Worm (Caenorhabditis elegans) whole organism, L3 larva: ENCODE data around the gene ZK228.4.

Experiments
- R02D3.7 ChIP-seq: fragments of 150-350 bp; optimal IDR thresholded peaks from 2 replicates; lab custom pipeline; 2014; ENCODE audit warnings: missing biosample characterization, missing genetic modification characterization
- aly-2 ChIP-seq: fragments of 150-350 bp; optimal IDR thresholded peaks from 2 replicates; lab custom pipeline; 2014; ENCODE audit warnings: missing biosample characterization, missing genetic modification characterization
- ama-1 ChIP-seq: fragments of 150-350 bp; optimal IDR thresholded peaks from 2 replicates; lab custom pipeline; 2018
- ceh-16 ChIP-seq: sonication (generic microtip); optimal IDR thresholded peaks from 2 replicates; lab custom pipeline; 2017; ENCODE audit warnings: missing biosample characterization, missing genetic modification characterization
- ceh-28 ChIP-seq: fragments of 150-350 bp; optimal IDR thresholded peaks from 2 replicates; lab custom pipeline; 2014; ENCODE audit warnings: missing biosample characterization, missing genetic modification reagents, missing genetic modification characterization
- ceh-82 ChIP-seq: fragments of 150-350 bp; optimal IDR thresholded peaks from 2 replicates; lab custom pipeline; 2014; ENCODE audit warnings: missing biosample characterization, missing genetic modification characterization
- ceh-9 ChIP-seq: sonication (generic microtip); optimal IDR thresholded peaks from 2 replicates; lab custom pipeline; 2018; ENCODE audit warnings: missing biosample characterization, missing genetic modification characterization
- daf-12 ChIP-seq: fragments of 150-350 bp; optimal IDR thresholded peaks from 2 replicates; lab custom pipeline; 2014; ENCODE audit warnings: missing biosample characterization, missing genetic modification reagents, missing genetic modification characterization
- egl-27 ChIP-seq: sonication (generic microtip); optimal IDR thresholded peaks from 4 replicates; lab custom pipeline; 2017; ENCODE audit warnings: missing biosample characterization, missing genetic modification reagents, missing genetic modification characterization
- egl-5 ChIP-seq: fragments of 150-350 bp; optimal IDR thresholded peaks from 2 replicates; lab custom pipeline; 2017; ENCODE audit warnings: missing biosample characterization, missing genetic modification reagents, missing genetic modification characterization, inconsistent platforms
- elt-1 ChIP-seq: fragments of 150-350 bp; optimal IDR thresholded peaks from 2 replicates; lab custom pipeline; 2014; ENCODE audit warnings: missing biosample characterization, missing genetic modification characterization
- elt-3 ChIP-seq, 3 experiments: fragments of 150-350 bp in 1 of 3; sonication (generic microtip) in 2 of 3; optimal IDR thresholded peaks; 2 replicates in 2 of 3; 4 replicates in 1 of 3; lab custom pipeline; 2014 to 2017; ENCODE audit warnings: missing biosample characterization in 3 of 3, missing genetic modification characterization in 3 of 3
- eor-1 ChIP-seq, 2 experiments: fragments of 150-350 bp; optimal IDR thresholded peaks; 2 replicates each; lab custom pipeline; 2014 to 2018; ENCODE audit warnings: missing biosample characterization in 2 of 2, missing genetic modification characterization in 2 of 2
- fkh-10 ChIP-seq: sonication (generic microtip); optimal IDR thresholded peaks from 2 replicates; lab custom pipeline; 2017; ENCODE audit warnings: missing biosample characterization, missing genetic modification reagents, missing genetic modification characterization
- fkh-2 ChIP-seq: fragments of 150-350 bp; optimal IDR thresholded peaks from 2 replicates; lab custom pipeline; 2014; ENCODE audit warnings: missing biosample characterization, missing genetic modification reagents, missing genetic modification characterization
- fos-1 ChIP-seq: fragments of 150-350 bp; optimal IDR thresholded peaks from 2 replicates; lab custom pipeline; 2014; ENCODE audit warnings: missing biosample characterization, missing genetic modification characterization
- jun-1 ChIP-seq: fragments of 150-350 bp; optimal IDR thresholded peaks from 2 replicates; lab custom pipeline; 2014; ENCODE audit warnings: missing biosample characterization, missing genetic modification reagents, missing genetic modification characterization
- lin-15B ChIP-seq: fragments of 150-350 bp; optimal IDR thresholded peaks from 2 replicates; lab custom pipeline; 2014; ENCODE audit warnings: missing biosample characterization, missing genetic modification characterization
- lsy-12 ChIP-seq: sonication (generic microtip); optimal IDR thresholded peaks from 2 replicates; lab custom pipeline; 2016; ENCODE audit warnings: mild to moderate bottlenecking, missing genetic modification characterization, missing compliant biosample characterization
- mdl-1 ChIP-seq: fragments of 150-350 bp; optimal IDR thresholded peaks from 2 replicates; lab custom pipeline; 2014; ENCODE audit warnings: missing biosample characterization, missing genetic modification characterization
- mml-1 ChIP-seq: fragments of 150-350 bp; sonication (generic microtip); optimal IDR thresholded peaks from 3 replicates; lab custom pipeline; 2014; ENCODE audit warnings: missing biosample characterization, missing genetic modification characterization
- nhr-11 ChIP-seq: fragments of 150-350 bp; optimal IDR thresholded peaks from 2 replicates; lab custom pipeline; 2014; ENCODE audit warnings: missing biosample characterization, missing genetic modification characterization
- nhr-23 ChIP-seq: fragments of 150-350 bp; optimal IDR thresholded peaks from 2 replicates; lab custom pipeline; 2014; ENCODE audit warnings: missing biosample characterization, missing genetic modification reagents, missing genetic modification characterization
- nhr-237 ChIP-seq: fragments of 150-350 bp; optimal IDR thresholded peaks from 2 replicates; lab custom pipeline; 2014; ENCODE audit warnings: missing biosample characterization, missing genetic modification characterization
- nhr-43 ChIP-seq: sonication (generic microtip); optimal IDR thresholded peaks from 2 replicates; lab custom pipeline; 2016; ENCODE audit warnings: mild to moderate bottlenecking, missing genetic modification characterization, missing compliant biosample characterization; ENCODE audit not compliant: poor library complexity, severe bottlenecking
- nhr-67 ChIP-seq: fragments of 150-350 bp; optimal IDR thresholded peaks from 2 replicates; lab custom pipeline; 2014; ENCODE audit warnings: missing biosample characterization, missing genetic modification characterization
- nhr-76 ChIP-seq: fragments of 150-350 bp; sonication (generic microtip); optimal IDR thresholded peaks from 5 replicates; lab custom pipeline; 2014; ENCODE audit warnings: missing biosample characterization, missing genetic modification characterization
- pha-4 ChIP-seq: fragments of 150-350 bp; optimal IDR thresholded peaks from 2 replicates; lab custom pipeline; 2014; ENCODE audit warnings: missing biosample characterization, missing genetic modification reagents, missing genetic modification characterization
- pqm-1 ChIP-seq: fragments of 150-350 bp; optimal IDR thresholded peaks from 2 replicates; lab custom pipeline; 2017; ENCODE audit warnings: missing biosample characterization, missing genetic modification characterization, inconsistent platforms
- snpc-4 ChIP-seq: fragments of 150-350 bp; optimal IDR thresholded peaks from 2 replicates; lab custom pipeline; 2014; ENCODE audit warnings: missing biosample characterization, missing genetic modification characterization
- tbx-2 ChIP-seq: sonication (generic microtip); optimal IDR thresholded peaks from 2 replicates; lab custom pipeline; 2016; ENCODE audit warnings: mild to moderate bottlenecking, missing genetic modification characterization, missing compliant biosample characterization
- unc-39 ChIP-seq: sonication (generic microtip); optimal IDR thresholded peaks from 4 replicates; lab custom pipeline; 2017; ENCODE audit warnings: missing biosample characterization, missing genetic modification characterization
- unc-62 ChIP-seq: fragments of 150-350 bp; sonication (generic microtip); optimal IDR thresholded peaks from 4 replicates; lab custom pipeline; 2014; ENCODE audit warnings: missing biosample characterization, missing genetic modification reagents, missing genetic modification characterization
- ztf-4 ChIP-seq: fragments of 150-350 bp; optimal IDR thresholded peaks from 2 replicates; lab custom pipeline; 2014; ENCODE audit warnings: missing biosample characterization, missing genetic modification characterization

The ZK228.4 gene

DNA sequence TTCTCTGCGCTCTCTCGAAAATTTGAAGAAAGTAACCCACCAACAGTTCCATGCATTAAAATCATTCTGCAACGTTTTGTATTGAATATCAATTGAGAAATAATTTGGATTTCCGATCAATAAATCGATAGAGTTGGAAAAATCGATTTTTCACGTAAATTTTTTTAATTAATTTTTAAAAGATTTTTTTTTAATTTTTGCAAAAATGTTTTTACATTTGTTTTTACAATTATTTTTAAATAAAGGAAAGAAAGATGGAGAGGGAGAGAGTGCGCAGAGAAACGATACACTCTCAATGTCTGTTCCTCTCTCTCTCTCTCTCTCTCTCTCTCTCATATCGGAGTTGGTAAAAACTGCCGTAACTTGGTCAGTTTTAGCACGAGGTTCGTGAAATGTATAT, 37.0 kb upstream of the ZK228.4 start, which contains the start of gene ZK262.19:
Gene ZK262.19 (minus strand): TSS at position 101 of the 400 bp plus-strand sequence.
- TF ChIP-seq ceh-28 (tag; lab: Kevin White, UChicago) (no peak), fos-1 (tag; lab: Kevin White, UChicago) (no peak), nhr-237 (tag; lab: Kevin White, UChicago) (no peak), ceh-16 (tag; lab: Kevin White, UChicago) (no peak)

- no peak for TF ChIP-seq tbx-2 (tag; lab: Kevin White, UChicago)
- no peak for TF ChIP-seq nhr-23
- TF ChIP-seq jun-1 (tag; lab: Kevin White, UChicago), result no peak
- TF ChIP-seq fkh-10 (GFP tag; lab: Kevin White, UChicago), result no peak
- TF ChIP-seq aly-2, result no peak
- TF ChIP-seq snpc-4 (tag; lab: Kevin White, UChicago), result no peak
- no peak for TF ChIP-seq nhr-237 (tag; lab: Kevin White, UChicago)
- TF ChIP-seq elt-3 (tag; optimal IDR thresholded peaks at IDR 0.05; lab: Kevin White, UChicago), result no peak
- TF ChIP-seq ceh-9 (tag; lab: Kevin White, UChicago), result no peak
- TF ChIP-seq nhr-43 (tag; lab: Kevin White, UChicago), result no peak
- no peak for TF ChIP-seq mml-1 (tag; lab: Kevin White, UChicago)
- TF ChIP-seq lsy-12 (tag; lab: Kevin White, UChicago), result no peak
- TF ChIP-seq nhr-67 (tag; lab: Kevin White, UChicago), result no peak
- no peak for TF ChIP-seq ztf-4 (tag; lab: Kevin White, UChicago)
- TF ChIP-seq ceh-82 (tag; lab: Kevin White, UChicago), result no peak
- TF ChIP-seq R02D3.7, result no peak
These were observed 36.3 kb upstream of the ZK228.4 start, which contains the start of gene srw-83 for ce11 chrV:18426280-18426679. srw-83 (plus strand) TSS chrV:18426580.

DNA sequence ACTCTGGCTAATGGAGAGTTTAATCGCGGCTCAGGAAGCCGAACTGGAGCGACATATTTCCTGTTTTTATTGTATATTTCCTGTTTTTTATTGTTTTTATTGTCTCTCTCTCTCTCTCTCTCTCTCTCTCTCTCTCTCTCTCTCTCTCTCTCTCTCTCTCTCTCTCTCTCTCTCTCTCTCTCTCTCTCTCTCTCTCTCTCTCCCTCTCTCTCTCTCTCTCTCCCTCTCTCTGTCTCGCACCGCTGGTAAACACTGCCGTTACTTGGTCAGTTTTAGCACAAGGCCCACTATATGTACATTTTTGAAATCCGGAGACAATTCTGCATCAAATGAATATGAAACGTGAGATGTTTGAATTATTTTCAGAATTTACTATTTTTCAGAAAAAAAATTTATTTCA, 31.8 kb upstream of the ZK228.4 start:
- TF ChIP-seq egl-5, result no peak

DNA sequence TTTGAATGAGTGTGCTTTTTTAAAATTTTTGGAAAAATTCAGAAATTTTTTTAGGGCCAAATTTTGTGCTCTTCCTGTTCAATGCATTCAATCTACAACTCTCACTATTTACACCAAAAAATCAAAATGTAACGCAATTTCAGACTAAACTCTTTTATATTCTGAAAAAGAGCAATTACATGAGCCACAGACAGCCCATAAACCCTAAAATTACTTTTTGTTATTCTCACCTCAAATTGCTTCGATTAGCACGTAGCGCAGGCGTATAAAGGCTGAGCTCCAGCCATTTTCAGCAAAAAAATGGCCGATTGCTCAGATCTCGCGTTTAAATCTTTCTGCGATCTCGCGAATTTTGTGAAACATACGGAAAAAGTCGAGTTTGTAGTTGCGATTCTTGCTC, 31.1 kb upstream of the ZK228.4 start, which contains the start of gene srw-82:
Gene srw-82 (plus strand): TSS at position 301 of the 400 bp plus-strand sequence.
- TF ChIP-seq nhr-11 (tag; lab: Kevin White, UChicago), result no peak
- TF ChIP-seq egl-27 (tag; lab: Kevin White, UChicago), result no peak
- TF ChIP-seq daf-12 (tag; lab: Kevin White, UChicago), result no peak
- no peak for TF ChIP-seq nhr-23
- TF ChIP-seq pqm-1 (tag; lab: Kevin White, UChicago), result no peak
- TF ChIP-seq nhr-43 (tag; lab: Kevin White, UChicago), result no peak
- TF ChIP-seq unc-39, result no peak
- TF ChIP-seq ztf-4 (tag; lab: Kevin White, UChicago), result no peak
- TF ChIP-seq unc-62, result no peak
- no peak for TF ChIP-seq elt-3 (tag; optimal IDR thresholded peaks at IDR 0.05; lab: Kevin White, UChicago)
- no peak for TF ChIP-seq elt-1 (tag; lab: Kevin White, UChicago)
- TF ChIP-seq, all 47 proteins: peak for 0

DNA sequence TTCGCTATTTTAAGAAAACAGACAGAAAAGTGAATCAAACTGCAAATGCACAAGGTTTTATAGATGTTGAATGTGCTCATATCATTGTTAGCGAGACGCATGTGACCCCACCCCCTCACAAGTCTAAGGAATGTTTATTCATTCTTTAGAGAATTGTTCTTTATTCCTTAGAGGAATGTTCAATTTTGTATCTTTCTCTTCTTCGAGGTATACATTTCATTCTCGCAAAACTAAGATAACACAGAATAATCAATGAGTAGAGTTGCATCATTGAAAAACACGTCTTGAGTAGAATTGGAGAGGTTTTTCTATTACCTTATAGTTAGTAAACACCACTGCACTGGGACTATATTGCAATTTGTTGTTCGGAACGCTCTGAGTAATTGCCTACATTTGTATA, 27.6 kb upstream of the ZK228.4 start, which contains the start of gene ZK262.20:
Gene ZK262.20 (minus strand): TSS at position 101 of the 400 bp plus-strand sequence.
- TF ChIP-seq nhr-23, result no peak
- no peak for TF ChIP-seq fkh-2 (tag; lab: Kevin White, UChicago)
- TF ChIP-seq ceh-28 (tag; lab: Kevin White, UChicago), result no peak
- TF ChIP-seq jun-1 (tag; lab: Kevin White, UChicago), result no peak
- no peak for TF ChIP-seq mml-1 (tag; lab: Kevin White, UChicago)
- TF ChIP-seq mdl-1 (tag; lab: Kevin White, UChicago), result no peak
- TF ChIP-seq lin-15B (tag; lab: Kevin White, UChicago), result no peak
- no peak for TF ChIP-seq pha-4 (tag; lab: Kevin White, UChicago)
- TF ChIP-seq nhr-11 (tag; lab: Kevin White, UChicago), result no peak

DNA sequence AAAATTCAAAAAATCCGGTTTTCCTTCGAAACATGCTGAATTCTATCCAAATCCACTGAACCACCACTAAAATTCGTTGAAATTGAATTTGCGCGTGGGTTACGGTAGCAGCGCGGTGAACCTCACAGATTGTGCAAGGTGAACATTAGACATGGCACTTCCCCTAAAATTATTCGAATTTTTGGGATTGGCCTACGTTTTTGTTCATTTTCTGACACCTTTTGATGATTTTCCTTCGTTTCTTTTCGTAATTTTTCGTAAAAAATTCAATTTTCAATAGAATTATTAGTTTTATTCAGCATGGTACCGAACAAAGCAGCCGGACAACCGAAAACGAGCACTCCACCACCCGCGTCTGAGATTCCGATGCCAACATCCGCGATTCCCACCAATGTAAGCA, 24.5 kb upstream of the ZK228.4 start, which contains the start of gene ZK262.8:
Gene ZK262.8 (plus strand): TSS at position 301 of the 400 bp plus-strand sequence.
- TF ChIP-seq elt-3 (tag; optimal IDR thresholded peaks at IDR 0.05; lab: Kevin White, UChicago), result no peak
- no peak for TF ChIP-seq fkh-2 (tag; lab: Kevin White, UChicago)
- TF ChIP-seq mml-1 (tag; lab: Kevin White, UChicago), result no peak
- no peak for TF ChIP-seq ceh-28 (tag; lab: Kevin White, UChicago)
- TF ChIP-seq eor-1 (tag; optimal IDR thresholded peaks at IDR 0.05; lab: Kevin White, UChicago), result no peak
- no peak for TF ChIP-seq nhr-76 (tag; lab: Kevin White, UChicago)
- TF ChIP-seq nhr-11 (tag; lab: Kevin White, UChicago), result no peak
- TF ChIP-seq snpc-4 (tag; lab: Kevin White, UChicago), result no peak
- TF ChIP-seq ama-1 (lab: Kevin White, UChicago), result no peak
